Fruit fly (Drosophila melanogaster): ENCODE results near the gene bru3.

Gene bru3

dm6 chr3L:13502484-13503109 lies 300.6 kb downstream of the bru3 start, which contains the start of gene Spt20 (continued):
- TF ChIP-seq bsh (GFP tag; optimal IDR thresholded peaks at IDR 0.05) (no peak), Rfx (GFP tag; IDR thresholded peaks at IDR 0.05) (peak; percentile 47), CG4820 (GFP tag; optimal IDR thresholded peaks at IDR 0.05) (no peak), chif (GFP tag; optimal IDR thresholded peaks at IDR 0.05) (no peak), NK7.1 (GFP tag; optimal IDR thresholded peaks at IDR 0.05) (no peak), pzg (GFP tag; optimal IDR thresholded peaks at IDR 0.05) (peak; percentile 97), Blimp-1 (GFP tag; optimal IDR thresholded peaks at IDR 0.05) (no peak), CG32772 (GFP tag; IDR thresholded peaks at IDR 0.05) (no peak), HLH4C (GFP tag; IDR thresholded peaks at IDR 0.05; ENCODE audit: partially characterized antibody) (0 out of 3 replicates have a peak, but pooled peaks have one; percentile 32), CG3847 (GFP tag; IDR thresholded peaks at IDR 0.05) (no peak), gfzf (GFP tag; optimal IDR thresholded peaks at IDR 0.05) (no peak), CG31441 (GFP tag; IDR thresholded peaks at IDR 0.05) (no peak), ssp (GFP tag; IDR thresholded peaks at IDR 0.05) (no peak), Bgb (GFP tag; IDR thresholded peaks at IDR 0.05; ENCODE audit: partially characterized antibody) (peak; percentile 50; the same call in 1 of the 2 replicates), D19B (GFP tag; optimal IDR thresholded peaks at IDR 0.05) (no peak), NFAT (GFP tag; IDR thresholded peaks at IDR 0.05) (peak; percentile 26; the same call in 1 of the 2 replicates), CG1602 (GFP tag; optimal IDR thresholded peaks at IDR 0.05) (no peak), CG12769 (tag; optimal IDR thresholded peaks at IDR 0.05) (no peak), knrl (GFP tag; IDR thresholded peaks at IDR 0.05; ENCODE audit: partially characterized antibody) (peak; percentile 37; the same call in 2 of the 3 replicates), chm (GFP tag; IDR thresholded peaks at IDR 0.05) (no peak), otp (GFP tag; IDR thresholded peaks at IDR 0.05) (no peak), CG6791 (GFP tag; IDR thresholded peaks at IDR 0.05; ENCODE audit: partially characterized antibody) (peak; percentile 56; the same call in 1 of the 3 replicates), CG7745 (tag; optimal IDR thresholded peaks at IDR 0.05) (no peak), Optix (GFP tag; IDR thresholded peaks at IDR 0.05) (no peak), D (optimal IDR thresholded peaks at IDR 0.05) (peak; percentile 25), D (GFP tag; optimal IDR thresholded peaks at IDR 0.05) (no peak), Hr3 (GFP tag; optimal IDR thresholded peaks at IDR 0.05) (no peak), CG8281 (tag; optimal IDR thresholded peaks at IDR 0.05) (no peak), HLHmδ (GFP tag; optimal IDR thresholded peaks at IDR 0.05) (peak; percentile 66), mam (GFP tag; optimal IDR thresholded peaks at IDR 0.05) (no peak), ro (GFP tag; IDR thresholded peaks at IDR 0.05) (no peak), dysf (GFP tag; IDR thresholded peaks at IDR 0.05) (no peak), Dip3 (GFP tag; optimal IDR thresholded peaks at IDR 0.05) (no peak), sens (GFP tag) (no peak), disco-r (GFP tag; optimal IDR thresholded peaks at IDR 0.05) (peak; percentile 63), Dp (GFP tag; optimal IDR thresholded peaks at IDR 0.05) (peak; percentile 78), Taf1 (GFP tag; IDR thresholded peaks at IDR 0.05) (no peak), Hmx (GFP tag; optimal IDR thresholded peaks at IDR 0.05) (no peak), caup (GFP tag; optimal IDR thresholded peaks at IDR 0.05; ENCODE audit: severe bottlenecking) (no peak), Sox102F (GFP tag; optimal IDR thresholded peaks at IDR 0.05) (no peak), Rx (GFP tag; IDR thresholded peaks at IDR 0.05) (no peak), PHDP (tag; optimal IDR thresholded peaks at IDR 0.05) (no peak), cas (GFP tag; IDR thresholded peaks at IDR 0.05) (no peak), Atf3 (GFP tag; optimal IDR thresholded peaks at IDR 0.05) (no peak), CG4617 (GFP tag; optimal IDR thresholded peaks at IDR 0.05; ENCODE audit: borderline replicate concordance) (peak; percentile 96), ato (GFP tag; IDR thresholded peaks at IDR 0.05; ENCODE audit: partially characterized antibody) (peak; percentile 58), MESR4 (GFP tag; optimal IDR thresholded peaks at IDR 0.05) (peak; percentile 85), CG9609 (GFP tag; optimal IDR thresholded peaks at IDR 0.05) (no peak), CG17328 (GFP tag; IDR thresholded peaks at IDR 0.05) (no peak), CG6689 (GFP tag; IDR thresholded peaks at IDR 0.05) (no peak)

All from whole organism, embryonic.